Worm (Caenorhabditis elegans) whole organism, L3 larva: ENCODE measurements around the gene wago-10.

Experiments used
- lsy-12 ChIP-seq: sonication (generic microtip); optimal IDR thresholded peaks from 2 replicates; lab custom pipeline; 2016; ENCODE audit warnings: mild to moderate bottlenecking, missing genetic modification characterization, missing compliant biosample characterization
- tbx-2 ChIP-seq: sonication (generic microtip); optimal IDR thresholded peaks from 2 replicates; lab custom pipeline; 2016; ENCODE audit warnings: mild to moderate bottlenecking, missing genetic modification characterization, missing compliant biosample characterization
- unc-62 ChIP-seq: fragments of 150-350 bp; sonication (generic microtip); optimal IDR thresholded peaks from 4 replicates; lab custom pipeline; 2014; ENCODE audit warnings: missing biosample characterization, missing genetic modification reagents, missing genetic modification characterization
- zag-1 ChIP-seq: fragments of 150-350 bp; optimal IDR thresholded peaks from 2 replicates; lab custom pipeline; 2014; ENCODE audit warnings: missing biosample characterization, missing genetic modification characterization
- ztf-11 ChIP-seq: fragments of 150-350 bp; optimal IDR thresholded peaks from 2 replicates; lab custom pipeline; 2014; ENCODE audit warnings: missing biosample characterization, missing genetic modification characterization

ce11 chrV:336350-336749 is 6.9 kb upstream of the wago-10 start, which contains the start of gene dmd-8:
- TF ChIP-seq zag-1 (tag; lab: Kevin White, UChicago) = no peak
- no peak for TF ChIP-seq tbx-2 (tag; lab: Kevin White, UChicago)
- no peak for TF ChIP-seq lsy-12 (tag; lab: Kevin White, UChicago)
- no peak for TF ChIP-seq unc-62 (GFP tag; lab: Kevin White, UChicago)
- TF ChIP-seq ztf-11 (tag; lab: Kevin White, UChicago) = no peak
